Fruit fly (Drosophila melanogaster): Measurements from ENCODE around the gene Cpsf6.

Gene Cpsf6

DNA sequence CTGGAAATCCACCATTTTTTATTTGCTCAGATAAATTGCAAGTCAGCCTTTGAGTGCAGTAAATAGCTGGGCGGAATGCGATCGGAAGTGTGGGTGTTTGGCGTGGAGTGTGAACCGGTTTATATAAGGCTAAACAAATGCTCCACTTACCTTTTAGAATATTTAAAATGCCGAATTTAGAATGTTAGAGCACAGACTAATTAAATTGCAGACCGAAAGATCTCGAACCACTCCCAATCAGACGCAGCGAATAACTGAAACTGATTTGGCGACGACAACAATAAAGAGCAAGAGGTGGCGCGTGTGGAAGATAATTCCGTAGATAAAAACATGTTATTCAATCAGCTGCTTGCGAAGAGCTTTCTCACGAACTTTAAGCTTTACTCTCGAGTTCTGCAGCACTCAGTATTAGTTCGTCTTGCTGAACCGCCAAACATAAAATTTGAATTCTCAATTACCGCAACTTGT is 45.4 kb upstream of the Cpsf6 start, which contains the start of gene Idh (continued):
- TF ChIP-seq Abd-B (GFP tag; optimal IDR thresholded peaks at IDR 0.05) (peak; percentile 13), tx (GFP tag; optimal IDR thresholded peaks at IDR 0.05) (no peak), Taf1 (GFP tag; IDR thresholded peaks at IDR 0.05) (no peak), ap (GFP tag; IDR thresholded peaks at IDR 0.05) (no peak), CHES-1-like (GFP tag; optimal IDR thresholded peaks at IDR 0.05) (peak; percentile 1), CG10543 (GFP tag; optimal IDR thresholded peaks at IDR 0.05) (peak; percentile 46), ken (GFP tag; IDR thresholded peaks at IDR 0.05) (peak; percentile 38; the same call in 1 of the 3 replicates), CG7839 (tag; optimal IDR thresholded peaks at IDR 0.05) (peak; percentile 28), CG17359 (tag; optimal IDR thresholded peaks at IDR 0.05) (no peak), CG31441 (GFP tag; IDR thresholded peaks at IDR 0.05) (no peak), H15 (GFP tag; IDR thresholded peaks at IDR 0.05) (no peak), CG31388 (GFP tag; optimal IDR thresholded peaks at IDR 0.05) (no peak), tin (GFP tag; optimal IDR thresholded peaks at IDR 0.05) (no peak), Dp (GFP tag; optimal IDR thresholded peaks at IDR 0.05) (peak; percentile 99), CG9215 (GFP tag; IDR thresholded peaks at IDR 0.05) (no peak), CG6791 (GFP tag; IDR thresholded peaks at IDR 0.05; ENCODE audit: partially characterized antibody) (0 out of 3 replicates have a peak, but pooled peaks have one; percentile 31), sim (GFP tag; IDR thresholded peaks at IDR 0.05) (no peak), CG6689 (GFP tag; IDR thresholded peaks at IDR 0.05) (no peak), Xrp1 (GFP tag; IDR thresholded peaks at IDR 0.05) (no peak), Ravus (GFP tag; IDR thresholded peaks at IDR 0.05) (no peak), Kr (GFP tag; optimal IDR thresholded peaks at IDR 0.05) (no peak), z (GFP tag; IDR thresholded peaks at IDR 0.05) (no peak), ro (GFP tag; IDR thresholded peaks at IDR 0.05) (no peak), CG4360 (GFP tag; IDR thresholded peaks at IDR 0.05) (no peak), Doc2 (GFP tag; IDR thresholded peaks at IDR 0.05) (no peak), Gsc (GFP tag; IDR thresholded peaks at IDR 0.05) (no peak), org-1 (GFP tag; optimal IDR thresholded peaks at IDR 0.05) (no peak), ATbp (GFP tag; optimal IDR thresholded peaks at IDR 0.05) (no peak), CG18476 (GFP tag; optimal IDR thresholded peaks at IDR 0.05) (no peak), Lhr (GFP tag; optimal IDR thresholded peaks at IDR 0.05) (no peak), nmo (GFP tag; optimal IDR thresholded peaks at IDR 0.05) (no peak), CG4730 (GFP tag; IDR thresholded peaks at IDR 0.05) (no peak), CG4328 (GFP tag; optimal IDR thresholded peaks at IDR 0.05) (no peak), Lim3 (GFP tag; IDR thresholded peaks at IDR 0.05) (no peak), zen2 (GFP tag; IDR thresholded peaks at IDR 0.05; ENCODE audit: partially characterized antibody) (no peak; the same call in 2 of the 3 replicates), h (optimal IDR thresholded peaks at IDR 0.05) (no peak), cato (GFP tag; optimal IDR thresholded peaks at IDR 0.05; ENCODE audit: borderline replicate concordance) (no peak), exex (tag; optimal IDR thresholded peaks at IDR 0.05) (peak; percentile 46), CG10209 (GFP tag; optimal IDR thresholded peaks at IDR 0.05) (no peak), Poxn (GFP tag; IDR thresholded peaks at IDR 0.05) (no peak), CG5180 (GFP tag; optimal IDR thresholded peaks at IDR 0.05) (no peak), pan (optimal IDR thresholded peaks at IDR 0.05) (no peak), pan (GFP tag; optimal IDR thresholded peaks at IDR 0.05 in 1 of 2, IDR thresholded peaks at IDR 0.05 in 1 of 2) (no peak), Sox102F (GFP tag; optimal IDR thresholded peaks at IDR 0.05) (peak; percentile 30), Scr (GFP tag; IDR thresholded peaks at IDR 0.05; ENCODE audit: partially characterized antibody) (no peak), CG18619 (GFP tag; optimal IDR thresholded peaks at IDR 0.05) (no peak), gce (GFP tag; IDR thresholded peaks at IDR 0.05) (0 out of 3 replicates have a peak, but pooled peaks have one; percentile 34), mld (GFP tag; IDR thresholded peaks at IDR 0.05; ENCODE audit: partially characterized antibody) (no peak), CG12769 (tag; optimal IDR thresholded peaks at IDR 0.05) (no peak), CG13424 (tag; optimal IDR thresholded peaks at IDR 0.05) (no peak), CG32772 (GFP tag; IDR thresholded peaks at IDR 0.05) (no peak), CG2199 (GFP tag; IDR thresholded peaks at IDR 0.05) (no peak)

All from whole organism, embryonic.